Fruit fly (Drosophila melanogaster): Measurements from ENCODE around the gene AnxB11.

Gene AnxB11

DNA sequence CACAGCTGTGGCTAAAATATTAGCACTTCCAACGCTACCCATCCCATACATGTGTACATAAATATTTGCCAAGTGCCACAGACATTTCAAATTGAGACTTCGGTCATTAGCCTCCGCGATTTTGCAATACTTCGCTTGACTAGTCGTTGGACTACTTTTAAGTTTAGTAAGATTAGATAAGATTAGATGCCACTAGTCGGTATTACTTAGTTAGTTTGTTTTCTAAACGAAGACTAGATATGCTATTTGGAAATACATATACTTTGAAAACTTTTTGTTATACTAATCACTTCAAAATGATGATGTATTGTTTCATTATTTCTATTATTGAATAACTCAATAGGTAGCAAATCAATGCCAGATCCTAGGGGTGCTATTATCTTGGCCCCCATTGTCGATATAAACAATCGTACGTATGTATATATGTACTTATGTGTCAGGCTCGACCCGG, 36.1 kb downstream of the AnxB11 start (continued):
- no peak for TF ChIP-seq eyg (GFP tag; optimal IDR thresholded peaks at IDR 0.05)
- peak; percentile 63 for TF ChIP-seq CG2120 (GFP tag; optimal IDR thresholded peaks at IDR 0.05)
- no peak for TF ChIP-seq Atf3 (GFP tag; optimal IDR thresholded peaks at IDR 0.05)
- TF ChIP-seq ATbp (GFP tag; optimal IDR thresholded peaks at IDR 0.05) = no peak
- TF ChIP-seq Ptx1 (GFP tag; IDR thresholded peaks at IDR 0.05) = 0 out of 2 replicates have a peak, but pooled peaks have one; percentile 23
- TF ChIP-seq dmrt11E (tag; optimal IDR thresholded peaks at IDR 0.05) = no peak
- no peak for TF ChIP-seq cg (GFP tag; optimal IDR thresholded peaks at IDR 0.05)
- TF ChIP-seq schlank (tag; optimal IDR thresholded peaks at IDR 0.05) = peak; percentile 37
- peak; percentile 62 for TF ChIP-seq CG7839 (tag; optimal IDR thresholded peaks at IDR 0.05)
- no peak for TF ChIP-seq Taf1 (GFP tag; IDR thresholded peaks at IDR 0.05)
- TF ChIP-seq CG32767 (GFP tag; IDR thresholded peaks at IDR 0.05) = no peak
- TF ChIP-seq CG13424 (tag; optimal IDR thresholded peaks at IDR 0.05) = peak; percentile 35
- TF ChIP-seq CoRest (tag; optimal IDR thresholded peaks at IDR 0.05) = peak; percentile 51
- no peak for TF ChIP-seq CG17802 (tag; optimal IDR thresholded peaks at IDR 0.05)
- TF ChIP-seq CG8290 (GFP tag; optimal IDR thresholded peaks at IDR 0.05) = no peak
- TF ChIP-seq CG8290 (tag; optimal IDR thresholded peaks at IDR 0.05) = no peak
- no peak for TF ChIP-seq jumu (GFP tag; optimal IDR thresholded peaks at IDR 0.05)
- no peak for TF ChIP-seq CG9817 (tag; optimal IDR thresholded peaks at IDR 0.05)
- no peak for TF ChIP-seq Myb (GFP tag; optimal IDR thresholded peaks at IDR 0.05)
- TF ChIP-seq CG6791 (GFP tag; IDR thresholded peaks at IDR 0.05; ENCODE audit: partially characterized antibody) = no peak
- TF ChIP-seq CG5245 (GFP tag; optimal IDR thresholded peaks at IDR 0.05) = no peak
- TF ChIP-seq wor (GFP tag; IDR thresholded peaks at IDR 0.05) = no peak
- TF ChIP-seq CG30403 (GFP tag; optimal IDR thresholded peaks at IDR 0.05) = peak; percentile 46
- TF ChIP-seq Hmx (GFP tag; optimal IDR thresholded peaks at IDR 0.05) = no peak
- peak; percentile 3 for TF ChIP-seq CG31365 (tag; optimal IDR thresholded peaks at IDR 0.05)
- no peak for TF ChIP-seq CG7271 (tag; optimal IDR thresholded peaks at IDR 0.05)
- TF ChIP-seq mam (GFP tag; optimal IDR thresholded peaks at IDR 0.05) = no peak
- no peak for TF ChIP-seq CG9215 (GFP tag; IDR thresholded peaks at IDR 0.05)
- TF ChIP-seq Atf6 (GFP tag; IDR thresholded peaks at IDR 0.05) = peak; percentile 51; the same call in 1 of the 2 replicates
- TF ChIP-seq CG8765 (GFP tag; IDR thresholded peaks at IDR 0.05) = no peak
- no peak for TF ChIP-seq esg (GFP tag; conservative IDR thresholded peaks at IDR 0.05)
- TF ChIP-seq Doc3 (GFP tag; IDR thresholded peaks at IDR 0.05; ENCODE audit: partially characterized antibody) = no peak
- TF ChIP-seq trem (tag; optimal IDR thresholded peaks at IDR 0.05) = peak; percentile 10
- 0 out of 2 replicates have a peak, but pooled peaks have one; percentile 22 for TF ChIP-seq vvl (GFP tag; IDR thresholded peaks at IDR 0.05)
- TF ChIP-seq Abd-B (GFP tag; optimal IDR thresholded peaks at IDR 0.05) = no peak
- TF ChIP-seq CG9437 (GFP tag; optimal IDR thresholded peaks at IDR 0.05) = peak; percentile 28
- TF ChIP-seq al (GFP tag; IDR thresholded peaks at IDR 0.05) = no peak
- no peak for TF ChIP-seq nau (GFP tag; optimal IDR thresholded peaks at IDR 0.05)
- TF ChIP-seq CG7556 (GFP tag; optimal IDR thresholded peaks at IDR 0.05) = peak; percentile 52
- no peak for TF ChIP-seq fu2 (GFP tag; optimal IDR thresholded peaks at IDR 0.05)
- no peak for TF ChIP-seq TFAM (GFP tag; optimal IDR thresholded peaks at IDR 0.05)
- TF ChIP-seq CG3281 (GFP tag; optimal IDR thresholded peaks at IDR 0.05) = peak; percentile 63
- no peak for TF ChIP-seq vfl (GFP tag; optimal IDR thresholded peaks at IDR 0.05)
- peak; percentile 37 for TF ChIP-seq Fer3 (tag; optimal IDR thresholded peaks at IDR 0.05)
- TF ChIP-seq CG11247 (GFP tag; IDR thresholded peaks at IDR 0.05) = no peak
- no peak for TF ChIP-seq Nf-YB (GFP tag; optimal IDR thresholded peaks at IDR 0.05)
- no peak for TF ChIP-seq CG8388 (GFP tag; optimal IDR thresholded peaks at IDR 0.05)
- TF ChIP-seq trh (GFP tag; optimal IDR thresholded peaks at IDR 0.05) = no peak
- no peak for TF ChIP-seq Spps (tag; optimal IDR thresholded peaks at IDR 0.05)
- peak; percentile 16 for TF ChIP-seq CG4328 (GFP tag; optimal IDR thresholded peaks at IDR 0.05)
- TF ChIP-seq Mrtf (GFP tag; IDR thresholded peaks at IDR 0.05) = no peak
- TF ChIP-seq Mes4 (GFP tag; optimal IDR thresholded peaks at IDR 0.05) = no peak

Measured in whole organism, embryonic.